Worm (Caenorhabditis elegans): Measurements from ENCODE around the gene del-1.

The del-1 gene

ce11 chrX:14326578-14326977 is 58.7 kb downstream of the del-1 start:
- TF ChIP-seq snpc-1.1 (tag; optimal IDR thresholded peaks at IDR 0.05; ENCODE audit: insufficient read depth) (no peak), let-607 (tag; optimal IDR thresholded peaks at IDR 0.05) (no peak), madf-3 (GFP tag; IDR thresholded peaks at IDR 0.05) (no peak), attf-5 (GFP tag; optimal IDR thresholded peaks at IDR 0.05) (no peak), him-1 (tag; optimal IDR thresholded peaks at IDR 0.05) (no peak), lin-35 (GFP tag; optimal IDR thresholded peaks at IDR 0.05) (no peak), ama-1 (optimal IDR thresholded peaks at IDR 0.05) (no peak), ama-1 (GFP tag; optimal IDR thresholded peaks at IDR 0.05) (no peak), ztf-6 (GFP tag; IDR thresholded peaks at IDR 0.05) (no peak), lsy-27 (tag; optimal IDR thresholded peaks at IDR 0.05; ENCODE audit: borderline replicate concordance, insufficient read depth) (no peak), cebp-2 (GFP tag; IDR thresholded peaks at IDR 0.05) (no peak), Y53F4B.3 (GFP tag; IDR thresholded peaks at IDR 0.05) (no peak), B0261.1 (tag; optimal IDR thresholded peaks at IDR 0.05) (no peak), nfya-1 (tag; optimal IDR thresholded peaks at IDR 0.05; ENCODE audit: borderline replicate concordance, insufficient read depth) (no peak), mes-4 (tag; optimal IDR thresholded peaks at IDR 0.05) (no peak), snpc-4 (GFP tag; optimal IDR thresholded peaks at IDR 0.05) (no peak), snpc-4 (tag; optimal IDR thresholded peaks at IDR 0.05) (no peak), B0035.1 (tag; optimal IDR thresholded peaks at IDR 0.05) (no peak)

All from whole organism, young adult.